Worm (Caenorhabditis elegans) whole organism, early embryonic: Measurements from ENCODE around the gene nnt-1.

Source experiments
- F13C5.2 ChIP-seq: sonication (generic microtip); optimal IDR thresholded peaks from 2 replicates; lab custom pipeline; 2017; ENCODE audit warnings: mild to moderate bottlenecking, missing genetic modification characterization, inconsistent platforms, missing compliant biosample characterization
- ama-1 ChIP-seq: fragments of 150-350 bp; optimal IDR thresholded peaks from 2 replicates; lab custom pipeline; 2014
- ceh-13 ChIP-seq: fragments of 200-800 bp; sonication (Bioruptor generic); optimal IDR thresholded peaks from 2 replicates; lab custom pipeline; 2018; ENCODE audit warnings: mild to moderate bottlenecking, missing genetic modification characterization, missing compliant biosample characterization
- ets-7 ChIP-seq: sonication (generic microtip); optimal IDR thresholded peaks from 2 replicates; lab custom pipeline; 2016; ENCODE audit warnings: missing genotype, missing genetic modification characterization, missing compliant biosample characterization
- flt-1 ChIP-seq: fragments of 200-800 bp; sonication (Bioruptor generic); IDR thresholded peaks from 2 replicates; pipeline ENCODE4 v1.3.6; 2022; ENCODE audit warnings: missing genetic modification characterization, missing compliant biosample characterization
- hnd-1 ChIP-seq: sonication (generic microtip); optimal IDR thresholded peaks from 2 replicates; lab custom pipeline; 2016; ENCODE audit warnings: missing genetic modification characterization, missing compliant biosample characterization

DNA sequence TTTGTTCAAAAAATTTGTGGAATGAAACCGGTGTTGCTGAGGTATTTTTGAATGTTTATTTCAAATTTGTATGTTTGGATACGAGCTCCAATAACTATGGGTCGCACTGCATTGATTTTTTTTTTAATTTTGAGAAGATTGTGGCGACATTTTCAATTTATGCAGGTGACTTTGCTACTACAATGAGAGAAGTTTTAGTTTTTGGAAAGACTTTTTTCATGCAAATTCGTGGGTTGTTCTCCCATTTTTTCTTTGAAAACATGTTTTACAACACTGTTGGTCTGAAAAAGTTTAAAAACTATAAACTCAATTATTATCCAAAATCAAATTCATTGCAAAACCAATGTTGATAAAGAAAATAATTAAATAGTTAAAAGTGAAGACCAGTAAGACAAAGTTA, 33.4 kb upstream of the nnt-1 start:
- TF ChIP-seq F13C5.2 (tag; lab: Kevin White, UChicago): no peak
- TF ChIP-seq ceh-13 (GFP tag; lab: Kevin White, UChicago): no peak
- no peak for TF ChIP-seq ama-1 (lab: Kevin White, UChicago)
- TF ChIP-seq flt-1 (GFP tag; lab: Robert Waterston, UW): no peak
- TF ChIP-seq ets-7 (tag; lab: Kevin White, UChicago): no peak
- no peak for TF ChIP-seq hnd-1 (tag; lab: Kevin White, UChicago)
